Fruit fly (Drosophila melanogaster): ENCODE results near the gene RhoL.

Gene RhoL

DNA sequence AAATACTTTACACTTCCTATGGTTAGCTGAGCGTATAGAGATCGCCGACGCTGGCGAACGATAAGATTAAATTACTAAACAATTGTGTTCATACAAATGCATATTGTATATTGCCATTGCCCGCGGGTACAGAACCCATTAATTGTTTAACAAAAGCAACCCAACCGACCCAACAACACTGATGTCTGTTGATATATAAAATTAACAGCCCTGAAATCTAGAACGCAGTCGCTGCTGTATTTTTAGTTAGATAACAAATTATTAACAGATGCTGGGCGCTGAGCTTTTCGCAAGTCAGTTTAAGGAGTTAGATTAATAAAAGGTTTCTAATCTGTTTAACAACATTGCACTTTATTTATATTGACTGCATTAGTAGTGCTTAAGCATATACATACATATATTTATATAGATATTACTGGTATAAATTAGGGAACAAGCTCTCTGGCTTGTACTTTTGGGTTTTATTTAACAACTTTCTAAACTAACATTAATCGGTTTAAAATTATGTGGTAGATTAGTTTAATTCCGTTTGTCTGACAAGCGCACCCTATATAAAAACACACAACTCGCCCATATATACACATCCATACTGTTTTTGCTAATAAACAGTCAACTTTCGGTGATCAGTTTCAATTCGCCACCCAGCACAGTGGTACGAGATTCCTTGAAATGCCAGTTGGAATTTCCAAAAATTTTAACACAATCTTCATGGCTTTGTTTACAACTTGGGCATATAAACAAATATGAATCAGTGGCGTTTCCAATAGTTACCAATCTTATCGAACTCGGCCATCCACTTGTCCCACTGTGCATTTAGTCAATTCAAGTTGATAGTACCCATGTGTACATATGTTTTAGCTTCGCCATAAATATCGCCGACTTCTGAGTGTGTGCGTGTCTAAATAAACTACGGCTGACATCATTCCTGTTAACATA lies 25.8 kb upstream of the RhoL start (continued):
- TF ChIP-seq brk (GFP tag; optimal IDR thresholded peaks at IDR 0.05) (peak; percentile 87), h (GFP tag; optimal IDR thresholded peaks at IDR 0.05) (peak; percentile 99), Myc (optimal IDR thresholded peaks at IDR 0.05) (no peak), OdsH (GFP tag; optimal IDR thresholded peaks at IDR 0.05) (peak; percentile 91), usp (GFP tag; optimal IDR thresholded peaks at IDR 0.05) (no peak)

DNA sequence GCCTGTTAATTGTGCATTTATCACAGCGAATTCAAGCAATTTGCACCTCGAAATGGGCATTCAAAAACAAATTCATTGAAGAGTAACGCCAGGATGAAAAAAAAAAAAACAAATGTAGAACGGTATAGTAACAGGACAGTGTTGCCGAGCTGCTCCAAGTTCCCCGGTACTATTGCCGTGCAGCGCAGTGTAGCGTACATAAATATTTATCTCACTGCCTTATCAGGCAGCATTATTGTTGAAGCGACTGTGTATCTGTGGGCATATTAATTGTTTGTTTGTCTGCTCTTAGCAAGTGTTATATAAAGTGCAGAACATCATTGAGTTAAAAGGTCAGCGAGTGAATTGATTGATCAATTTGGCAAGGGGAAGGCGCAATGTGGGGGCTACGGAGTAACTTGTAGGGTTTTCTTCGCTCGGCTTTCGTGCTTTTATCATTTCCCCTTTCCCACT lies 14.0 kb upstream of the RhoL start:
- TF ChIP-seq Jra (GFP tag; optimal IDR thresholded peaks at IDR 0.05): no peak
- no peak for TF ChIP-seq Dif (GFP tag; optimal IDR thresholded peaks at IDR 0.05; ENCODE audit: partially characterized antibody)
- TF ChIP-seq Hr83 (GFP tag; optimal IDR thresholded peaks at IDR 0.05; ENCODE audit: poor library complexity, severe bottlenecking): peak; percentile 44
- no peak for TF ChIP-seq dmrt93B (GFP tag; optimal IDR thresholded peaks at IDR 0.05)
- no peak for TF ChIP-seq Hnf4 (GFP tag; optimal IDR thresholded peaks at IDR 0.05)
- TF ChIP-seq fru (GFP tag; optimal IDR thresholded peaks at IDR 0.05): peak; percentile 7
- no peak for TF ChIP-seq CG32264 (GFP tag; optimal IDR thresholded peaks at IDR 0.05)
- no peak for TF ChIP-seq CG9705 (GFP tag; optimal IDR thresholded peaks at IDR 0.05)
- TF ChIP-seq CrebA (GFP tag; optimal IDR thresholded peaks at IDR 0.05; ENCODE audit: borderline replicate concordance): no peak
- peak; percentile 4 for TF ChIP-seq rgr (GFP tag; optimal IDR thresholded peaks at IDR 0.05)
- TF ChIP-seq Vsx2 (GFP tag; optimal IDR thresholded peaks at IDR 0.05; ENCODE audit: partially characterized antibody): no peak
- TF ChIP-seq woc (GFP tag; optimal IDR thresholded peaks at IDR 0.05): no peak
- no peak for TF ChIP-seq brk (GFP tag; optimal IDR thresholded peaks at IDR 0.05)
- peak in 1 of 2 experiments; percentile 17 for TF ChIP-seq foxo (GFP tag; optimal IDR thresholded peaks at IDR 0.05)
- no peak for TF ChIP-seq Myc (optimal IDR thresholded peaks at IDR 0.05)

- TF ChIP-seq dl (GFP tag; optimal IDR thresholded peaks at IDR 0.05; ENCODE audit: insufficient read depth in 1 of 2, partially characterized antibody in 2 of 2) (no peak), CG9705 (GFP tag; optimal IDR thresholded peaks at IDR 0.05) (peak; percentile 34), GATAd (GFP tag; optimal IDR thresholded peaks at IDR 0.05) (no peak), dmrt93B (GFP tag; optimal IDR thresholded peaks at IDR 0.05) (no peak), sv (GFP tag; optimal IDR thresholded peaks at IDR 0.05) (peak; percentile 57), CrebA (GFP tag; optimal IDR thresholded peaks at IDR 0.05; ENCODE audit: borderline replicate concordance) (no peak), Hr83 (GFP tag; optimal IDR thresholded peaks at IDR 0.05; ENCODE audit: poor library complexity, severe bottlenecking) (peak; percentile 98), h (GFP tag; optimal IDR thresholded peaks at IDR 0.05) (peak; percentile 66), fru (GFP tag; optimal IDR thresholded peaks at IDR 0.05) (peak; percentile 4), usp (GFP tag; optimal IDR thresholded peaks at IDR 0.05) (no peak), tai (GFP tag; optimal IDR thresholded peaks at IDR 0.05) (no peak), Myc (optimal IDR thresholded peaks at IDR 0.05) (no peak), psq (GFP tag; optimal IDR thresholded peaks at IDR 0.05) (peak; percentile 28), Dfd (GFP tag; optimal IDR thresholded peaks at IDR 0.05) (no peak), lola (GFP tag; optimal IDR thresholded peaks at IDR 0.05) (no peak), ey (GFP tag; optimal IDR thresholded peaks at IDR 0.05) (peak; percentile 59), Abd-B (GFP tag; optimal IDR thresholded peaks at IDR 0.05) (no peak), sage (GFP tag; optimal IDR thresholded peaks at IDR 0.05) (no peak), Vsx2 (GFP tag; optimal IDR thresholded peaks at IDR 0.05; ENCODE audit: partially characterized antibody) (no peak), Rel (GFP tag; optimal IDR thresholded peaks at IDR 0.05) (no peak), Rel (tag; optimal IDR thresholded peaks at IDR 0.05) (peak; percentile 54), dsf (GFP tag; optimal IDR thresholded peaks at IDR 0.05; ENCODE audit: borderline replicate concordance) (peak; percentile 28), Hnf4 (GFP tag; optimal IDR thresholded peaks at IDR 0.05) (peak; percentile 81), Dif (GFP tag; optimal IDR thresholded peaks at IDR 0.05; ENCODE audit: partially characterized antibody) (no peak), Hr78 (GFP tag; optimal IDR thresholded peaks at IDR 0.05) (no peak), HLH106 (tag; optimal IDR thresholded peaks at IDR 0.05) (peak; percentile 47), foxo (GFP tag; optimal IDR thresholded peaks at IDR 0.05) (peak in 1 of 2 experiments; percentile 51), br (GFP tag; optimal IDR thresholded peaks at IDR 0.05) (peak; percentile 35), brk (GFP tag; optimal IDR thresholded peaks at IDR 0.05) (no peak), jim (GFP tag; optimal IDR thresholded peaks at IDR 0.05) (peak; percentile 66), CG32264 (GFP tag; optimal IDR thresholded peaks at IDR 0.05) (no peak), Jra (GFP tag; optimal IDR thresholded peaks at IDR 0.05) (peak; percentile 81), rgr (GFP tag; optimal IDR thresholded peaks at IDR 0.05) (peak; percentile 50), Sp1 (GFP tag; optimal IDR thresholded peaks at IDR 0.05) (peak; percentile 58), pan (optimal IDR thresholded peaks at IDR 0.05) (no peak), Mio (GFP tag; optimal IDR thresholded peaks at IDR 0.05) (no peak), OdsH (GFP tag; optimal IDR thresholded peaks at IDR 0.05) (peak; percentile 21), woc (GFP tag; optimal IDR thresholded peaks at IDR 0.05) (no peak), N (GFP tag; optimal IDR thresholded peaks at IDR 0.05) (no peak)
These were observed 13.5 kb upstream of the RhoL start, which contains the start of the genes mRpL47, CG8176 and Kdm3 for dm6 chr3R:9515860-9516344. Gene mRpL47 (minus strand): TSS chr3R:9515908. Gene CG8176 (plus strand): TSS chr3R:9516007. Gene Kdm3 (plus strand): TSS chr3R:9516007.
